Worm (Caenorhabditis elegans) whole organism, L1 larva: ENCODE data around the gene F56B3.9.
A peak's percentile ranks its signal among the peaks of the same experiment; 100 is the strongest.

Experiments used
- F16B12.6 ChIP-seq: fragments of 150-350 bp; optimal IDR thresholded peaks from 2 replicates; lab custom pipeline; 2014; ENCODE audit warnings: missing biosample characterization, missing genetic modification characterization
- Y116A8C.19 ChIP-seq: sonication (generic microtip); optimal IDR thresholded peaks from 2 replicates; lab custom pipeline; 2016; ENCODE audit warnings: missing compliant biosample characterization, missing genetic modification characterization, borderline replicate concordance
- aha-1 ChIP-seq: fragments of 150-350 bp; optimal IDR thresholded peaks from 2 replicates; lab custom pipeline; 2014; ENCODE audit warnings: missing biosample characterization, missing genetic modification characterization
- alr-1 ChIP-seq: fragments of 200-800 bp; sonication (Bioruptor generic); optimal IDR thresholded peaks from 2 replicates; lab custom pipeline; 2018; ENCODE audit warnings: borderline replicate concordance, mild to moderate bottlenecking, missing genetic modification characterization, missing compliant biosample characterization
- aly-2 ChIP-seq: fragments of 150-350 bp; optimal IDR thresholded peaks from 2 replicates; lab custom pipeline; 2014; ENCODE audit warnings: missing biosample characterization, missing genetic modification characterization
- ceh-82 ChIP-seq, 3 experiments: fragments of 150-350 bp in 1 of 3; sonication (generic microtip) in 2 of 3; optimal IDR thresholded peaks; 2 replicates each; lab custom pipeline; 2014 to 2017; ENCODE audit warnings: missing biosample characterization in 3 of 3, missing genetic modification characterization in 3 of 3
- ceh-90 ChIP-seq: sonication (generic microtip); optimal IDR thresholded peaks from 2 replicates; lab custom pipeline; 2016; ENCODE audit warnings: missing genetic modification characterization, missing compliant biosample characterization
- dpl-1 ChIP-seq, 3 experiments: fragments of 150-350 bp in 2 of 3; sonication (generic microtip) in 1 of 3; optimal IDR thresholded peaks; 2 replicates each; lab custom pipeline; 2014 to 2017; ENCODE audit warnings: missing biosample characterization in 3 of 3, missing genetic modification characterization in 3 of 3, missing genetic modification reagents in 3 of 3
- dsc-1 ChIP-seq: sonication (generic microtip); optimal IDR thresholded peaks from 2 replicates; lab custom pipeline; 2016; ENCODE audit warnings: mild to moderate bottlenecking, missing genetic modification characterization, missing compliant biosample characterization
- efl-1 ChIP-seq, 4 experiments: fragments of 150-350 bp; optimal IDR thresholded peaks in 3 of 4; peaks in 1 of 4; 1 replicate in 1 of 4; 2 replicates in 3 of 4; lab custom pipeline; 2014; ENCODE audit warnings: missing biosample characterization in 2 of 4, missing genetic modification characterization in 2 of 4, missing genetic modification reagents in 2 of 4
- elt-2 ChIP-seq: sonication (generic microtip); optimal IDR thresholded peaks from 2 replicates; lab custom pipeline; 2016; ENCODE audit warnings: missing genetic modification characterization, mild to moderate bottlenecking, inconsistent platforms, missing compliant biosample characterization, missing genetic modification reagents
- elt-3 ChIP-seq, 6 experiments: fragments of 150-350 bp in 1 of 6; sonication (generic microtip); optimal IDR thresholded peaks; 2 replicates each; lab custom pipeline; 2017 to 2018; ENCODE audit warnings: missing biosample characterization in 6 of 6, missing genetic modification characterization in 6 of 6, inconsistent platforms in 1 of 6
- fos-1 ChIP-seq: fragments of 150-350 bp; optimal IDR thresholded peaks from 2 replicates; lab custom pipeline; 2014; ENCODE audit warnings: missing biosample characterization, missing genetic modification characterization
- hlh-17 ChIP-seq: fragments of 200-800 bp; sonication (Bioruptor generic); optimal IDR thresholded peaks from 2 replicates; lab custom pipeline; 2018; ENCODE audit warnings: missing genetic modification characterization, mild to moderate bottlenecking, missing compliant biosample characterization, moderate library complexity, borderline replicate concordance
- irx-1 ChIP-seq: sonication (generic microtip); optimal IDR thresholded peaks from 2 replicates; lab custom pipeline; 2016; ENCODE audit warnings: missing genetic modification characterization, missing compliant biosample characterization
- lin-13 ChIP-seq: fragments of 150-350 bp; optimal IDR thresholded peaks from 2 replicates; lab custom pipeline; 2014; ENCODE audit warnings: missing biosample characterization, missing genetic modification reagents, missing genetic modification characterization
- lin-35 ChIP-seq, 2 experiments: fragments of 150-350 bp; optimal IDR thresholded peaks; 2 replicates each; lab custom pipeline; 2014; ENCODE audit warnings: missing biosample characterization in 2 of 2, missing genetic modification characterization in 2 of 2, missing genetic modification reagents in 2 of 2
- lir-3 ChIP-seq: sonication (generic microtip); optimal IDR thresholded peaks from 2 replicates; lab custom pipeline; 2016; ENCODE audit warnings: mild to moderate bottlenecking, missing genetic modification characterization, moderate library complexity, missing compliant biosample characterization; ENCODE audit not compliant: poor library complexity
- lsy-2 ChIP-seq, 2 experiments: fragments of 150-350 bp; optimal IDR thresholded peaks; 2 replicates each; lab custom pipeline; 2014; ENCODE audit warnings: missing biosample characterization in 2 of 2, missing genetic modification characterization in 2 of 2
- mab-9 ChIP-seq: fragments of 200-800 bp; sonication (Bioruptor generic); IDR thresholded peaks from 2 replicates; pipeline ENCODE4 v1.3.6; 2022; ENCODE audit warnings: missing genetic modification reagents, missing genetic modification characterization, missing compliant biosample characterization
- mep-1 ChIP-seq: fragments of 150-350 bp; optimal IDR thresholded peaks from 2 replicates; lab custom pipeline; 2014; ENCODE audit warnings: missing biosample characterization, missing genetic modification characterization
- nhr-237 ChIP-seq: fragments of 150-350 bp; optimal IDR thresholded peaks from 2 replicates; lab custom pipeline; 2014; ENCODE audit warnings: missing biosample characterization, missing genetic modification characterization
- nhr-90 ChIP-seq: sonication (generic microtip); optimal IDR thresholded peaks from 2 replicates; lab custom pipeline; 2016; ENCODE audit warnings: mild to moderate bottlenecking, missing genetic modification characterization, missing compliant biosample characterization; ENCODE audit not compliant: poor library complexity
- pag-3 ChIP-seq: sonication (generic microtip); optimal IDR thresholded peaks from 2 replicates; lab custom pipeline; 2017; ENCODE audit warnings: missing genetic modification characterization, mild to moderate bottlenecking, missing compliant biosample characterization, antibody characterized with exemption, borderline replicate concordance; ENCODE audit not compliant: insufficient read depth
- pqm-1 ChIP-seq: sonication (generic microtip); optimal IDR thresholded peaks from 3 replicates; lab custom pipeline; 2017; ENCODE audit warnings: missing biosample characterization, missing genetic modification characterization
- rnt-1 ChIP-seq: sonication (generic microtip); optimal IDR thresholded peaks from 2 replicates; lab custom pipeline; 2016; ENCODE audit warnings: mild to moderate bottlenecking, missing genetic modification characterization, moderate library complexity, missing compliant biosample characterization
- skn-1 ChIP-seq: fragments of 150-350 bp; optimal IDR thresholded peaks from 2 replicates; lab custom pipeline; 2014; ENCODE audit warnings: missing biosample characterization, missing genetic modification characterization
- snpc-4 ChIP-seq: fragments of 150-350 bp; optimal IDR thresholded peaks from 2 replicates; lab custom pipeline; 2014; ENCODE audit warnings: missing biosample characterization, missing genetic modification characterization
- snu-23 ChIP-seq: sonication (generic microtip); optimal IDR thresholded peaks from 2 replicates; lab custom pipeline; 2016; ENCODE audit warnings: missing genetic modification characterization, missing compliant biosample characterization
- tbx-2 ChIP-seq: sonication (generic microtip); optimal IDR thresholded peaks from 2 replicates; lab custom pipeline; 2016; ENCODE audit warnings: missing genetic modification characterization, missing compliant biosample characterization
- unc-130 ChIP-seq: fragments of 150-350 bp; optimal IDR thresholded peaks from 2 replicates; lab custom pipeline; 2017; ENCODE audit warnings: missing biosample characterization, missing genetic modification characterization, inconsistent platforms
- unc-30 ChIP-seq: sonication (generic microtip); optimal IDR thresholded peaks from 2 replicates; lab custom pipeline; 2017; ENCODE audit warnings: missing biosample characterization, missing genetic modification characterization
- unc-86 ChIP-seq: sonication (generic microtip); optimal IDR thresholded peaks from 2 replicates; lab custom pipeline; 2016; ENCODE audit warnings: missing genetic modification characterization, missing compliant biosample characterization
- vab-15 ChIP-seq: sonication (generic microtip); optimal IDR thresholded peaks from 2 replicates; lab custom pipeline; 2017; ENCODE audit warnings: missing genotype, mild to moderate bottlenecking, missing genetic modification characterization, missing compliant biosample characterization

F56B3.9 gene

DNA sequence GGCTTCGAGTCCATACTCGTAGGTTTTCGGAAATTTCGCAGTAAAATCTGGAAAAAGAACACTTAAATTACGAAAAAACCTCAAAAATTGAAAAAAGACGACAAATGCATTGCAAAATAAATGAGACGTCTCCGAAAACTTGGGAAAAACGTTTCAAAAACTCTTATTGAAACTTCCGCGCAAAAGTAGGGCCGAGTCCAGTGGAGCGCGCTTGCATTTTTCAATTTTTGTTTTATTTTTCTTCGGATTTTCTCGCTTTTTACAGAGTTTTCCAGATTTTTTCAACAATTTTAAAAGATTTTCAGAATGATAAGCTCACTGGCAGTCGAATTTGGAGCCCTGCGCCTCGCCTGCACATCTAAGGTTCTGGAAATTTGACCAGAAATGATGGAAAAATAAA lies 1.8 kb downstream of the F56B3.9 start, which contains the start of gene mrpl-2:
TSS of gene mrpl-2 (plus strand) at position 307 of the 400 bp plus-strand sequence.
- TF ChIP-seq dpl-1 (GFP tag; optimal IDR thresholded peaks at IDR 0.05; lab: Kevin White, UChicago) = peak; percentile 82 to 90 (median 86)
- peak in 1 of 2 experiments; percentile 60 for TF ChIP-seq lsy-2 (tag; optimal IDR thresholded peaks at IDR 0.05; lab: Kevin White, UChicago)
- no peak for TF ChIP-seq pag-3 (tag; lab: Kevin White, UChicago)
- peak; percentile 57 to 87 for TF ChIP-seq efl-1 (optimal IDR thresholded peaks at IDR 0.05; lab: Kevin White, UChicago)
- TF ChIP-seq efl-1 (GFP tag; optimal IDR thresholded peaks at IDR 0.05 in 1 of 2; lab: Kevin White, UChicago) = peak; percentile 91 to 99
- TF ChIP-seq ceh-82 (tag; optimal IDR thresholded peaks at IDR 0.05; lab: Kevin White, UChicago) = peak in 1 of 3 experiments; percentile 15
- peak; percentile 4 for TF ChIP-seq dsc-1
- no peak for TF ChIP-seq unc-30 (tag; lab: Kevin White, UChicago)
- TF ChIP-seq tbx-2 (tag; lab: Kevin White, UChicago) = no peak
- TF ChIP-seq rnt-1 (tag; lab: Kevin White, UChicago) = no peak
- TF ChIP-seq snpc-4 (tag; lab: Kevin White, UChicago) = no peak
- peak; percentile 40 for TF ChIP-seq skn-1 (tag; lab: Kevin White, UChicago)
- no peak for TF ChIP-seq irx-1 (tag; lab: Kevin White, UChicago)
- peak; percentile 80 to 92 for TF ChIP-seq lin-35 (GFP tag; optimal IDR thresholded peaks at IDR 0.05; lab: Kevin White, UChicago)

DNA sequence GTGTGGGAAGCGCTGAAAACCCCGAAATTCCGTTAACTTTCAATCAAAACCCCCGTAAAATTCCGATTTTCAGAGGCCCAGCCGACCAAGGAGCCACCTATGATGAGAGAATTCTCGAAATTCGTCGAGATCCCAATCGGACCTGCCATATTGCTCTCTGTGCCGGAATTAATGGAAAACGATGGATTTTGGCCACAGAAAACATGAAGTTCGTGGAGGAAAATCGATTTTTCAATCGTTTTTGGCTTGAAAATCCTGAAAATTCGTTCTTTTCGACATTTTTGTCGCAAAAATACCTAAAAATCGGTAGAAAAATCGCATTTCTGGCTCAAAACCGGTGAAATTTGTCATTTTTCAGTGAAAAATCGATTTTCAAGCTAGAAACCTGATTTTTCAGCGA lies 2.4 kb downstream of the F56B3.9 start:
- TF ChIP-seq efl-1 (optimal IDR thresholded peaks at IDR 0.05; lab: Kevin White, UChicago) (no peak), efl-1 (GFP tag; optimal IDR thresholded peaks at IDR 0.05 in 1 of 2; lab: Kevin White, UChicago) (peak in 1 of 2 experiments; percentile 90), nhr-237 (tag; lab: Kevin White, UChicago) (no peak), hlh-17 (GFP tag; lab: Kevin White, UChicago) (no peak), fos-1 (tag; lab: Kevin White, UChicago) (no peak), F16B12.6 (tag; lab: Kevin White, UChicago) (no peak)

DNA sequence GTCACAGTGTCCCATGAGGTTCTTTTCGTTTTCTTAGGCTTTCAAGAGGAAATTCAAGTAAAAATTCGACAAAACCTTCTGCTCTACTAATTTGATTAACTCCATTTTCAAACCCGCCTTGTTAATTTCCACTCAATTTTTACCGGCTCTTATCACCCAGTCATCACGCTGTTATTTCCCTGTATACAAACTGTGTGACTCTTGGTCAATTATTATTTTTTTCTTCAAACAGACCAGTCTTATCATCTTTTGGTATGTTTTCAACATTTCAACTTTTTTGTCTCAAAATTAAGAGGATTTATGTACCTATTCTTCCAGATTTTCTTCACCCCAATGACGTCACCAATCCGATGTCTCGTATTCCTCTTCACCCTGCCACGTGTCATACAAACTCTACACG lies 7.3 kb downstream of the F56B3.9 start, which contains the start of gene ugt-52:
TSS of gene ugt-52 (plus strand) at position 301 of the 400 bp plus-strand sequence.
- peak; percentile 0 for TF ChIP-seq elt-2 (tag; lab: Kevin White, UChicago)
- no peak for TF ChIP-seq elt-3 (tag; optimal IDR thresholded peaks at IDR 0.05; lab: Kevin White, UChicago)
- TF ChIP-seq efl-1 (optimal IDR thresholded peaks at IDR 0.05; lab: Kevin White, UChicago) = no peak
- TF ChIP-seq efl-1 (GFP tag; optimal IDR thresholded peaks at IDR 0.05 in 1 of 2; lab: Kevin White, UChicago) = peak in 1 of 2 experiments; percentile 61

ce11 chrIV:782393-782792 lies 11.2 kb downstream of the F56B3.9 start:
- TF ChIP-seq mep-1 (tag; lab: Kevin White, UChicago) = no peak
- no peak for TF ChIP-seq lir-3 (tag; lab: Kevin White, UChicago)
- no peak for TF ChIP-seq rnt-1 (tag; lab: Kevin White, UChicago)
- no peak for TF ChIP-seq mab-9 (GFP tag; lab: Robert Waterston, UW)
- no peak for TF ChIP-seq aly-2 (tag; lab: Kevin White, UChicago)
- no peak for TF ChIP-seq pqm-1 (tag; lab: Kevin White, UChicago)
- TF ChIP-seq ceh-82 (tag; optimal IDR thresholded peaks at IDR 0.05; lab: Kevin White, UChicago) = no peak
- TF ChIP-seq Y116A8C.19 (tag; lab: Kevin White, UChicago) = no peak
- TF ChIP-seq ceh-90 (tag; lab: Kevin White, UChicago) = no peak
- TF ChIP-seq skn-1 (tag; lab: Kevin White, UChicago) = no peak
- TF ChIP-seq vab-15 (tag; lab: Kevin White, UChicago) = no peak
- TF ChIP-seq snu-23 (GFP tag; lab: Kevin White, UChicago) = no peak
- no peak for TF ChIP-seq aha-1 (tag; lab: Kevin White, UChicago)
- TF ChIP-seq unc-130 (tag; lab: Kevin White, UChicago) = no peak
- TF ChIP-seq lin-13 (GFP tag; lab: Kevin White, UChicago) = no peak
- TF ChIP-seq nhr-90 (tag; lab: Kevin White, UChicago) = no peak
- TF ChIP-seq lin-35 (GFP tag; optimal IDR thresholded peaks at IDR 0.05; lab: Kevin White, UChicago) = no peak
- no peak for TF ChIP-seq alr-1 (tag; lab: Kevin White, UChicago)
- no peak for TF ChIP-seq unc-86 (tag; lab: Kevin White, UChicago)
